Fruit fly (Drosophila melanogaster): ENCODE results near the gene Pgant35A.
A peak's percentile ranks its signal among the peaks of the same experiment; 100 is the strongest.

Pgant35A gene

dm6 chr2L:14336311-14336836 lies 22.7 kb upstream of the Pgant35A start:
- TF ChIP-seq CG10348 (GFP tag; IDR thresholded peaks at IDR 0.05) (no peak), CG12605 (GFP tag; IDR thresholded peaks at IDR 0.05) (no peak), D1 (tag; optimal IDR thresholded peaks at IDR 0.05) (no peak)

dm6 chr2L:14337940-14338339 lies 21.1 kb upstream of the Pgant35A start, which contains the start of gene CG15286:
Gene CG15286 (plus strand): TSS chr2L:14338240.
- TF ChIP-seq Pif1B (GFP tag; optimal IDR thresholded peaks at IDR 0.05) (no peak), CG13204 (GFP tag; optimal IDR thresholded peaks at IDR 0.05) (no peak), CG34367 (tag; optimal IDR thresholded peaks at IDR 0.05) (no peak), Pif1A (GFP tag; optimal IDR thresholded peaks at IDR 0.05) (no peak)

dm6 chr2L:14340964-14341363 lies 18.1 kb upstream of the Pgant35A start:
- TF ChIP-seq CG9948 (tag; optimal IDR thresholded peaks at IDR 0.05) = no peak

DNA sequence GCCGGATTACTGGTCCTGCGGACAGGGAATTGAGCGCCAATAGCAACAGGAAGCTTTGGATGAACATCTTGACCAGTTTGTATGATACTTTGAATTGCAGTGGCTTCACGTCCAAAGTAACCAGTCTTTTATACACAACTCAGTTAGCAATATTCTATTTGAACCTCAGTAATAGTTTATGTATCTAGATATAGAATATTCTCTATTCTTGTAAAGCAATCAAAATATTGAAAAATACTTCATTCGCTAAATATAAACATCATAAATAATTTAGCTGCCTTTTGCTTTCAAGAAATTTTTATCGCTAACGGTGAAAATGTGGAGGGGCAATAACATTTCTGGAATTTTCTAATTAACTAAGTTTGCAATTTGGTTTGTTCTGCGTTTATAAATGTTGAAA lies 12.5 kb upstream of the Pgant35A start, which contains the start of gene Send2:
Gene Send2 (minus strand): TSS at position 101 of the 400 bp plus-strand sequence.
- TF ChIP-seq CG15710 (tag; optimal IDR thresholded peaks at IDR 0.05) = no peak
- TF ChIP-seq Pif1B (GFP tag; optimal IDR thresholded peaks at IDR 0.05) = no peak
- no peak for TF ChIP-seq EcR (GFP tag; optimal IDR thresholded peaks at IDR 0.05)
- TF ChIP-seq CG34367 (tag; optimal IDR thresholded peaks at IDR 0.05) = no peak
- no peak for TF ChIP-seq rn (GFP tag; IDR thresholded peaks at IDR 0.05)
- TF ChIP-seq CG10348 (GFP tag; IDR thresholded peaks at IDR 0.05) = no peak
- TF ChIP-seq CG4496 (GFP tag; IDR thresholded peaks at IDR 0.05) = no peak

dm6 chr2L:14348602-14349001 lies 10.4 kb upstream of the Pgant35A start, which contains the start of gene mTTF:
Gene mTTF (minus strand): TSS chr2L:14348790.
- TF ChIP-seq CG4496 (GFP tag; IDR thresholded peaks at IDR 0.05) (0 out of 3 replicates have a peak, but pooled peaks have one; percentile 7), rn (GFP tag; IDR thresholded peaks at IDR 0.05) (no peak), Snoo (tag; optimal IDR thresholded peaks at IDR 0.05) (no peak)

DNA sequence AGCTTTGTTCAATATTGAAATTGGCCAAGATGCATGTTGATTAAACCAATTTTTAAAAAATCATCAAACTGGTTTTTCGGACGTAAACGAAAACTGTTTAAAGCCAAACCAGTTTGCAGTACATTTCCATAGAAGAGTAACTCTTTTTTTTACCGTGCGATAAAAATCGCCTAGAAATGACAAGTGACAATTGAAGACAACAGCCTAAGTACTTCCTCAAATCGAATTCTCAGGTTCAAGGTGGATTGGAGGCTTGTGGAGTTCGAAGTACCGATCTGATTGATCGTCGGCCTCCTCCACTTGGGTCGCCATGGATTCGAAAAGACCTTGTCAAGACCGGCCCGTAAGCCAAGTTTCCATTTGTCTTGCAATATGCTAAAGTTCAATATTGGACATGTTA lies 8.5 kb upstream of the Pgant35A start:
- no peak for TF ChIP-seq CG12605 (GFP tag; IDR thresholded peaks at IDR 0.05)
- no peak for TF ChIP-seq CG32121 (GFP tag; IDR thresholded peaks at IDR 0.05)
- TF ChIP-seq EcR (GFP tag; optimal IDR thresholded peaks at IDR 0.05) = no peak
- no peak for TF ChIP-seq CG8159 (tag; optimal IDR thresholded peaks at IDR 0.05)
- no peak for TF ChIP-seq Pif1A (GFP tag; optimal IDR thresholded peaks at IDR 0.05)
- no peak for TF ChIP-seq rn (GFP tag; IDR thresholded peaks at IDR 0.05)
- no peak for TF ChIP-seq CG15710 (tag; optimal IDR thresholded peaks at IDR 0.05)
- no peak for TF ChIP-seq CG8301 (tag; optimal IDR thresholded peaks at IDR 0.05)

DNA sequence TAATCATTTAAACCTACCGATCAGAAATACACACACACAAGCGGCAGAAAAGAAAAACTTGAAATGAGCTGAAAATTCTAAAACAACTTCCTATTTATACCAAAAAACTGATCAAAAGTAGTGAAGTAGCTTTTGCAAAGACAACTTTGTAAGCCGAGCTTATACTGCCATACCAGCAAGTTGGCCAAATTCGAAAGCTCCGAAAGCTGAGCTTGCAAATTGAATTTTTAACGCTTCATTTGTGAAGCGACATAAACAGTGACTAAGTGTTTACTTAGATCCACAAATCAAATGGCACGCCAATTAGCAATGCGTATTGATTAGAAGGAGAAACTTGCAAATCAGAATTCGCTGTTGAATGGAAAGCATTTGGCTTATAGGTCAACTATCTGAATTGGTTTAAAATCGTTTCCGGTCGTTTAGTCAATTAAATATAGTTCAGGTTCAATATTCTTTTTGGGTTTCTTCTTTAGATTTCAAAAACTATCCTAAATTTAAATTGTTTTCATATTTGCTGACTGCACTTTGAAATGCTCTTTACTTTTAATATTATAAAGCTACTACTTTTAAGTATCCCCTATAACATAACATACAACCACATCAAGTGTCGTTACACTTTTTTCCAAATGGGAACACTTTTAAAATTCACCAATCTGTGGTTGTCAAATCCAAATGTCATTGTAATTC lies 7.5 kb upstream of the Pgant35A start, which contains the start of gene CG43052:
Gene CG43052 (plus strand): TSS at position 637 of the 687 bp plus-strand sequence.
- no peak for TF ChIP-seq Pif1A (GFP tag; optimal IDR thresholded peaks at IDR 0.05)
- no peak for TF ChIP-seq CG12605 (GFP tag; IDR thresholded peaks at IDR 0.05)
- TF ChIP-seq rn (GFP tag; IDR thresholded peaks at IDR 0.05) = no peak
- no peak for TF ChIP-seq EcR (GFP tag; optimal IDR thresholded peaks at IDR 0.05)
- TF ChIP-seq CG9948 (tag; optimal IDR thresholded peaks at IDR 0.05) = no peak
- TF ChIP-seq CG34367 (tag; optimal IDR thresholded peaks at IDR 0.05) = no peak
- no peak for TF ChIP-seq D1 (tag; optimal IDR thresholded peaks at IDR 0.05)
- TF ChIP-seq Snoo (tag; optimal IDR thresholded peaks at IDR 0.05) = no peak

- TF ChIP-seq CG8301 (tag; optimal IDR thresholded peaks at IDR 0.05) (peak; percentile 79), CG9948 (tag; optimal IDR thresholded peaks at IDR 0.05) (peak; percentile 64), CG12605 (GFP tag; IDR thresholded peaks at IDR 0.05) (peak; percentile 85), CG32121 (GFP tag; IDR thresholded peaks at IDR 0.05) (peak; percentile 90), EcR (GFP tag; optimal IDR thresholded peaks at IDR 0.05) (peak; percentile 19), Pif1B (GFP tag; optimal IDR thresholded peaks at IDR 0.05) (peak; percentile 72), CG14655 (GFP tag; optimal IDR thresholded peaks at IDR 0.05) (peak; percentile 81), CG8159 (tag; optimal IDR thresholded peaks at IDR 0.05) (peak; percentile 67), Pif1A (GFP tag; optimal IDR thresholded peaks at IDR 0.05) (no peak), rn (GFP tag; IDR thresholded peaks at IDR 0.05) (peak; percentile 55; the same call in 1 of the 2 replicates), Snoo (tag; optimal IDR thresholded peaks at IDR 0.05) (peak; percentile 58), CG13204 (GFP tag; optimal IDR thresholded peaks at IDR 0.05) (peak; percentile 34), CG17806 (tag; optimal IDR thresholded peaks at IDR 0.05) (peak; percentile 76), CG4496 (GFP tag; IDR thresholded peaks at IDR 0.05) (peak; percentile 92), gl (tag; optimal IDR thresholded peaks at IDR 0.05) (peak; percentile 35), CG34367 (tag; optimal IDR thresholded peaks at IDR 0.05) (peak; percentile 57), fd96Ca (GFP tag; IDR thresholded peaks at IDR 0.05) (peak; percentile 83), Ets98B (GFP tag; IDR thresholded peaks at IDR 0.05) (peak; percentile 85), D1 (tag; optimal IDR thresholded peaks at IDR 0.05) (peak; percentile 74), CG10348 (GFP tag; IDR thresholded peaks at IDR 0.05) (peak; percentile 47; the same call in 1 of the 2 replicates), CG15710 (tag; optimal IDR thresholded peaks at IDR 0.05) (peak; percentile 79)
Measured at dm6 chr2L:14355033-14355851, 3.8 kb upstream of the Pgant35A start, which contains the start of gene Rab14. Gene Rab14 (plus strand): TSS chr2L:14355145.

Data from whole organism, pupa.